Worm (Caenorhabditis elegans) whole organism, dauer: Measurements from ENCODE around the gene C05G5.5.

Experiments
- unc-62 ChIP-seq: sonication (generic microtip); optimal IDR thresholded peaks from 2 replicates; lab custom pipeline; 2017; ENCODE audit warnings: missing biosample characterization, missing genetic modification reagents, missing genetic modification characterization

Gene C05G5.5

DNA sequence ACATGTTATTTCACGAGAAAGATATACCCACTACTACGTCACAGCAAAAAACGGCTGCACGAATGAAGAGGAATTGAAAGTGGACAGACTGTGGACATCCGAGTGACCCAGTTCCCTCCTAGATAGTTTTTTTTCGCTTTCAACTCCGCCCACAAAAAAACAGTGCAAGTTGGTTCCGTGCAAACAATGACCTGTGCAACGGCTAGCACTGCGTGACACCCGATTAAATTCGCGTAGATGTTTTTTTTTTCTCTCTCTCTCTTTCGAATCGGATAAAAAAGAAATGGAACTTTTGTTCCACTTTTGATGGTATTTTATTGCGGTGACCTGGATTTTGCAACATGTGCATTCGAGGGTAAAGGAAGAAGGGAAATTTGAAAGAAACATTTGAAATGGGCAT lies 15.7 kb downstream of the C05G5.5 start:
- no peak for TF ChIP-seq unc-62 (GFP tag; lab: Kevin White, UChicago)

DNA sequence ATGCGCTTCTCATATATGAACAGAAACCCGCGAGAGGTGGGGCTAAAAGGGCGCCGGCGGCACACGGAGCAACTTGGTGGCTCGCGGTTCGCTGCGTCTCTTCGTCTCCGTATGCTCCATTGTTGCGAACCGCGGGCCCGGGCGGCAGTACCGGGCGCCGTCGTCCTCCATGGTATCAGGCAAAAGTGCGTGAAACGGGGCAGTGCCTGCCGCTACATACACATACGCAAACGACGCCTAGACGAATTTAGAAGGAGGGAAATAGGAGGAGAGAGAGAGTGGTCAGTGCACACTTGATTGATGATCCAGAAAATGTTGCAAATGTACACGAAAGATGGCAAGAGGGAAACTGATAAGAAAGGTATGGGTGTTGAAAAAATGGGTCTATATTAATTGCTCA lies 16.4 kb downstream of the C05G5.5 start:
- TF ChIP-seq unc-62 (GFP tag; lab: Kevin White, UChicago) = no peak

DNA sequence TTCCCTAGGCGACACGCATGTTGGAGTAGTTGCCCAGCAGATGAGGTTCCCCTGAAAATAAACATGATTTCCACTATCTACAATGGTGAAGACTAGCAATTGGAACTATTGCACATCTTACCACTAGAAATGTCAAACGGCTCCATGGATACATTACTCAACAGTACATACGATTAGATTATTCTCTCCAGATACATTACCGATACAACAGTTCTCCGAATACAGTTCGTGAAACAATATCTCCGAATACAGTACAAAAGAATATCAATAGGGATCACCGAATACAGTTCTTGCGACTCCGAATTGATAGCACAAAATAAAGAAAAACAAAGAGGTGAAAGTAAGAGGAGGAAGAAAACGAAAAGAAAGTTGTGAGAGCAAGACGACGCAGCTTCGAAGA lies 17.1 kb downstream of the C05G5.5 start, which contains the start of gene C05G5.7:
TSS of gene C05G5.7 (minus strand) at position 1 of the 400 bp plus-strand sequence.
- TF ChIP-seq unc-62 (GFP tag; lab: Kevin White, UChicago) = no peak

DNA sequence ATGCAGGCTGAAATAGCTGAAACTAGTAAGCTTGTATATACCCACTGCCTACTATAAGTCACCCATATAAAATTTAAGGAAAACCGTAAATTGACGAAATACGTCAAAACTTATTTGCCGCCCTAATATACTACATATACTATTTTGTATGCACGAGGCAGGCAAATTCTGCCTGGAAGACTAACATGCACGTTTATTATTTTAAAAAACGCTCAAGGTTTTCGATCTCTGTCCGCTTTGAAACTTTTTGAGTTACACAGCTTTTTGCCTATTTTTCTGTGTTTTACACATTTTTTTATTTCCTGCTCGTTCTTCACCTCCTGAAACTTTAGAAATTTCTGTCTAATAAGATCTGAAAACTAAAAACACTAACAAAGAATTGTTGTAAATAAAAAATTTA lies 17.7 kb downstream of the C05G5.5 start:
- no peak for TF ChIP-seq unc-62 (GFP tag; lab: Kevin White, UChicago)

DNA sequence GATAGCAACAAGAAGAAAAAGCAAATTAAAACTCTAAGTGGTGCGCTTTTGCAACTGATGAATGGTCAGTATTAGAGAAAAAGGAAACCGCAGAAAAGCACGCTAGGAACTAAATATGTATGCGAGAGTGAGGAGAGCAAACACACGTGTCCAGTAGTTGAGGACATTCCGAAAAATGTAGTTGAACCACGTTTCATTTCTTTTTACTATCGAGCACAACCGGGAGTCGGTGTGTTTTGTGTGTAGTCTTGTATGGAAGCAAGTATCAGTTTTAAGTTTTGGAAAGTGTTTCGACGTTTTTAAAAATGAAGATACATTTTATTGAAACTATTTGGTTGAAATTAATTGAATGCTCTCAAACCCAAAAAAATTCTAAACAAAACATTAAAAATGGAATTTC lies 20.9 kb downstream of the C05G5.5 start, which contains the start of gene C05G5.1:
TSS of gene C05G5.1 (minus strand) at position 101 of the 400 bp plus-strand sequence.
- TF ChIP-seq unc-62 (GFP tag; lab: Kevin White, UChicago) = no peak

DNA sequence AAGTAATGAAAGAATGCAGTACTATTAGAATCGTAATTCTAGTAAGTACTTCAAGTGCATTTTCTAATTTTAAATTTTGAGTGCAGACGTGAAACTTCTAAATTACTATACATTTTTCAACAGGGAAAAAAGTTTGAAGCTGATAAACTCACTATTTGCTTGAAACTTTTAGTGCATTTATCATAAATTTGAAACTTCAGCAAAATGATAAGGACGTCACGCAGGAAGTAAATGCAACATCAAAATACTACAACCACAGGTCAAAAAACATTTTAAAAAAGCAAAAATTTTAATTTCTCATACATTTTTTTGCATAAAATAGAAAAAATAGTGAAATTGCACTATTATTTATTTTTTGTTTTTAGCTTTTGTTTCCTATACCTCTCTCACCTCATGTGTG lies 21.5 kb downstream of the C05G5.5 start:
- no peak for TF ChIP-seq unc-62 (GFP tag; lab: Kevin White, UChicago)

DNA sequence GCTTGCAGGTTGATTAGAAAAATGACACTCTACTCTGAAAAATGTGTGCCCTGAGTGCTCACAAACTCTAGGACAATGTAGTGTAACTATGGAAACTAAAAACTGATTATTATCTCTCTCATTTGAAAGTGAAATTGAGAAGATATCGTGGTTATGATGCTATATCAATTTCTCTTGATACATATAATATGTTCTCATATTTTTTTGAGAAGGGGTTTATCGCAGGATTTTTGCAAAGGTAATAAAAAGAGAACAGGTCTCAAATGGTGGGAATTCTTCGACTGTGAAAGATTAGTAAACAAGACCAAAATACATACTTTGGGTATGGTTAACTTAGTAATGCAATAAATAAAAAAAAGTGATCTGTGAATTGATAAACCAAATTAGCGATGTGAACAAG lies 23.3 kb downstream of the C05G5.5 start:
- no peak for TF ChIP-seq unc-62 (GFP tag; lab: Kevin White, UChicago)

DNA sequence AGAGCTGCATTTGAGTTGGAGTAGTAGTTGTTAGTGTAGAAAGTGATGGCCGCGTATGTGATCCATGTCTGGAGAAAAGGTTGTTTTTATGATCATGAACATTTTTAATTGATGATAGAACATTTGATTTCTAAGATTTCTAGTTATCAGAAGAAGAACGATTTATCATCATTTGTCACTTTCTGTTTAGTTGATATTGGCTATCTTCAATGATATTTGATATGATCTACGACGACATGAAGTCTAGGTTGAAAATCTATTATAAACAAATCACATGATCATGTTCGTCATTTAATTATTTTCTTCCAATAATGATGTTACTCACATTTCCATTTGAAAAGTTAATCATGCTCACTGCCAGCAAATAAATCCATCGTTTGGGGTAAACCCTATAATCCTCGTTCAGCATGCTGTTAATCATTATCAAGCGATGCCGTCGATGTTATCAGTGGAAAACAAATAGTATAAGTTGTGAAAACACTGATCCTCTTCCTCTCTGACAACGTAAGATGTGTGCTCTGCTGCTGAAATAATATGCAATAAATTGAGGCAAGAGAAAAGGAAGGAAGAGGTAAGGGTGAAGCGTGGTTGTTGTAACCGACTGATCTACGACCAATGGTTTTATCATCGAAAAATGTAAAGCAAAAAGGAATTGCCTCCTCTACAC lies 23.8 kb downstream of the C05G5.5 start:
- no peak for TF ChIP-seq unc-62 (GFP tag; lab: Kevin White, UChicago)

DNA sequence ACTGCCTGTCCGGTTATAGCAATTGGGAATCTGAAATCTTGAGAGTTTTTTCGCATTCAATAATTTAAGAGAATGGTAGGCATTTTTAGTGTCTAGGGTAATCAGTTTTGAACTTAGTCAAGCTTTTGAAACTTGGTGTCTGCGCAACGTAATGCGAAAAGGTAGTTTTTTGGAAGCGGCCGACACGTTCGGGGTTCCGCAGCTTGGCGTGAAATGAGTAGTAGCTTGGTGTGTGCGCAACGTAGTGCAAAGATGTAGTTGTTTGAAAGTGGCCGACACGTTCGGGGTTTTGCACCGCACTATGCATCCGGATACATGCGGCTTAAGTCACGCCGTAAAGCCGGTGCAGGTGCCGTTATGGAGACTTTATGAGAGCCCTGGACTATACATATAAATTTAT lies 24.7 kb downstream of the C05G5.5 start:
- no peak for TF ChIP-seq unc-62 (GFP tag; lab: Kevin White, UChicago)

DNA sequence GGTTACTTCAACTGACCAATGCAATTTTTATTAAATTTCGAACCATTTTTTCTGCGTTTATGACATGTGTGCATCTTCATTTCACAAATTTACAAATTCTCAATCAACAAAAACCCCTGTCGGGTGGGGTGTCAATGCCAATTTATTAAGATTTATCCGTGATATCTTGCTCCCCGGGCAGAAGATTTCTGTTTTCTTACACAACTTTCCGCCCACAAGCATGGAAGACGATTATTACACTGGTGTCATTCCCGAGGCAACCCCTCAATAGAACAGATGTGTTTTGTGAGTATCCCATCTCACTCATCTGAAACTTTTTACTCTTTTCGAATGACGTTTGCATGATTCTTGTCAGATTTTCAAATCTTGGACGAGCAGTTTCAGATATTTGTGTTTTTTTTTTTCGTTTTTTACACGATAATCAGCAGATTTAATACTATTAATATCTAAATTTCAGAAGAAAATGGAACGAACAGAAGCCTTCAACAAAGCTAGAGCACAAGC lies 29.0 kb downstream of the C05G5.5 start, which contains the start of gene F33C8.4:
TSS of gene F33C8.4 (plus strand) at position 454 of the 504 bp plus-strand sequence.
- TF ChIP-seq unc-62 (GFP tag; lab: Kevin White, UChicago) = no peak

DNA sequence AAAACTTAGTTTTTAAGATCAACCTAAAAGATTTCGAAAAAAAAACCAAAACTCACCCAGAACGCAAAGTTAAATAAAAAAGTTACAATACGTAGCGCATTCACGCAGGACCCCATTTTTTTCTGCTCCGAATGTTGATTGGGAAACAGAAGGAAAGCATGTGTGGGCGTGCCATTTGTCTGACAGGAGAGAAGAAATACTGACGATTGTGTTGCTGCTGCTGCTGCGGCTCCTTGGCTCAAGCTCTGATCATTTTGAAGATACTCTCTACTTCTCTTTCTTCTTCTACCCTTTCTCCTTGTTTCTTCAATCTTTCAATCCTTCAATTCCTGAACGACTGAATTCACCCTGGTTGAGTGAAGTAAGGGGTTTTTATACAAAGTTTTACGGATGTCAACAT lies 31.6 kb downstream of the C05G5.5 start, which contains the start of gene tsp-8:
TSS of gene tsp-8 (minus strand) at position 185 of the 400 bp plus-strand sequence.
- TF ChIP-seq unc-62 (GFP tag; lab: Kevin White, UChicago) = no peak

DNA sequence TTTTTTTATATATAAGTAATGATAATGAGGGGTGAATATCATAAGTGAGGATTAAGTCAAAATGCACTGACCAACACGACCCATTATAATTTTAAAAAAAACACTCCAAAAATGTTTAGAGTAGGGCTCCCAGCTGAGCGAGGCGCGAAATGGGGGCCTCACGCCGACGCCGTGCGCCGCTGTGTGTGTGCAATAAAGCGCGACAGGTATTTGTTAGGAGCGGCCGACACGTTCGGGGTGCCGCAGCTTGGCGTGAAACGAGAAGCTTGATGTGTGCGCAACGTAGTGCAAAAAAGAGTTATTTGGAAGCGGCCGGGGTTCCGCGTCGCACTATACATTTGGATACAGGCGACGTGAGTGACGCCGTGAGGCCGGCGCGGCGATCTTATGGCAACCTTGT lies 36.0 kb downstream of the C05G5.5 start:
- TF ChIP-seq unc-62 (GFP tag; lab: Kevin White, UChicago) = no peak

DNA sequence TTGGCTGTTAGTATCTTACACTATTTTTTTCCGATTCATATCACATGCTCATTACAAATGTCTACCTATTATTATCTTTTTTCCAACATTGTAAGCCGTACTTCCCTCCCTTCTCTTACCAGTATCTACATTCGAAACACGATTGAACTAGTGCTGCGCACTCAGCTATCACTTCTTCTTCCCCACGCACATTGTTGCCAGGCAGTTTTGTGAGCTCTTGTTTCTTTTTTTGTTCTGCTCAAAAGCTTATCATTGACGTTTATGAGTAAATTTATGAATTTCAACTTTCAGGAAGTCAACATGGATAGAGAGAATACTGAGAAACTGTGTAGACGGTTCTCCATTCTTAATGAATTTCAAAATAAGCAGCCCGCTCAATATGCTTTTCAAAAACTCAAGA lies 39.8 kb downstream of the C05G5.5 start, which contains the start of gene F33C8.2:
TSS of gene F33C8.2 (plus strand) at position 301 of the 400 bp plus-strand sequence.
- no peak for TF ChIP-seq unc-62 (GFP tag; lab: Kevin White, UChicago)

DNA sequence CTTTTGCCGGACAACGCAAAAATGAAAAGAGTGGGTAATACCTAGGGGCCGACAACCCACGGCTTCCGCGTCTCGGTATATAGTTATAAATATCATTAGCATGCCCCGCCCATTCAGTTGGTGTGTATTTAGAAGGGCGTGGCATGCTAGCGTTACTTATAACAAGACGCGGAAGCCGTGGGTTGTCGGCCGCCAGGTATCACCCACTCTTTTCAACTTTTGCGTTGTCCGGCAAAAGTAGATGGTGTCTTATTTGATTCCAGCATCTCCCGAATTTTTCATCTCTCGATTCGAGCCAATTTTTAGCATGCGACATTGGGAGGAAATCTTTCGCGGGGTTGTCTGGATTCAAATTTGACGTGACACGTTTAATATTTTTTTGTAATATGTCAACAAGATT lies 43.1 kb downstream of the C05G5.5 start:
- no peak for TF ChIP-seq unc-62 (GFP tag; lab: Kevin White, UChicago)

DNA sequence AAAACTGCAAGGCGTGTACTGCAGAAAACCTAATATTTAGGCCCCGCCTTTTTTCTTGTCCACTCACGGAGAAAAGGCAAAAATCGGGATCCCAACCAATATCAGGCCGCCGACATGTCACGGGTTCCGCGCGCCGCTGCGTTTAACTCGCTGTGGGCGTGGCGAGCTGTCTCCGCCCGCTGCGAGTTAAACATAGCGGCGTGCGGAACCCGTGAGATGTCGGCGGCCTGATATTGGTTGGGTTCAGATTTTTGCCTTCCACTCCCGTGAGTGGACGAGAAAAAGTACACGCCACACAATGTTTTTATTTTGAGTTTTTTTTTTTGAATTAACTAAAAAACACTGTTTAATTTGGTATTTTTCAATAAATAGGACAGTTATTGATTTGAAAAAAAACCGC lies 45.5 kb downstream of the C05G5.5 start:
- TF ChIP-seq unc-62 (GFP tag; lab: Kevin White, UChicago) = no peak

DNA sequence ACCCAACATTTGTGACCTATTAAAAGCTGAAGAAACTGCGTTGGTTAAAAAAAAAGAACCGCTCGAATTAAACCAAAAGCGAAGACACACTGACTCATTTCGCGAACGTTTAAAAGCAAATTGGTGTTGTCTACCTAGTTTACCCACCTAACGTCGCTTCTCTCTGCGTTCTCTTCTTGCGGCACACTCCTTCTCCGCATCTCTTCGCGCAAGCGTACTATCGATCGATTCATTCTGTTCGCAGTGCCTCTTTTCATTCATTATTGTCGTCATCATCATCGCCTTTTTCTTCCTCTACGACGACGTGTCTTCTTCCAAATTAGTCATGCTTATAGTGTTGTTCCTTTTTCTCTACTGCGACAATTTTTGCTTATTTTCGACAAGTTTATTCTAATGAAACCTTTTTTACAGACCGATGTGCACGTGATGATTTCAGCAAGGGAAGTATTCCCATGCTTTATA lies 49.7 kb downstream of the C05G5.5 start, which contains the start of gene atrn-1:
TSS of gene atrn-1 (plus strand) at position 412 of the 462 bp plus-strand sequence.
- no peak for TF ChIP-seq unc-62 (GFP tag; lab: Kevin White, UChicago)

DNA sequence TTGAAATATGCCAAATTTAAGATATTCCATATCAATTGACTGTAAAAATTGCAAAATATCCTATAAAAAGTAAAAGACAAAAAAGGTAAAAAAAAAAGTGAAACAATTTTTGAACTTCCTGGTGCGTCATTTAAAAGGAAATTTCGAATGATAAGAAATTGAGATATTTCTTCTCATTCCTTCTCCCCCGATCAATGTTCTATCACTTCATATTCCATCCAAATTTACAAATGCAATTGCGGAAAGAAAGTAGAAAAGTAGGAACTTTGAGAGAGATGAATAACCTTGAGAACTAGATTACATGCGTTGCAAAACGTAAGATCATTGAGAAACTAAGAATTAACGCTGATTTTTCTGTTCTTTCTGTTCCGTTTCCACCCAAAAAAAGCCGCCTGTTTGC lies 51.3 kb downstream of the C05G5.5 start:
- TF ChIP-seq unc-62 (GFP tag; lab: Kevin White, UChicago) = no peak
